Fruit fly (Drosophila melanogaster) Kc167 (cell line): ENCODE results near the gene CG14817.

Source experiments
- Sin3A ChIP-seq: fragments of >200 bp; optimal IDR thresholded peaks from 2 replicates; lab custom pipeline; 2018; ENCODE audit warnings: missing external identifiers
- psq ChIP-seq: fragments of >200 bp; optimal IDR thresholded peaks from 2 replicates; lab custom pipeline; 2017; ENCODE audit warnings: missing external identifiers

dm6 chrX:1842875-1843274, 34.2 kb downstream of the CG14817 start:
- TF ChIP-seq psq (lab: Kevin White, UChicago) (no peak), Sin3A (lab: Kevin White, UChicago) (no peak)
